Fruit fly (Drosophila melanogaster) whole organism, embryonic: ENCODE data around the gene RpS17.

Source experiments
- Bteb2 ChIP-seq: fragments of 200-800 bp; sonication (Bioruptor generic); optimal IDR thresholded peaks from 2 replicates; lab custom pipeline; 2016; ENCODE audit warnings: missing biosample characterization, missing genetic modification characterization
- CG10147 ChIP-seq: fragments of 200-800 bp; sonication (Bioruptor generic); optimal IDR thresholded peaks from 2 replicates; lab custom pipeline; 2019; ENCODE audit warnings: missing biosample characterization, mild to moderate bottlenecking, missing genetic modification characterization, moderate library complexity
- CG10543 ChIP-seq: fragments of 200-800 bp; sonication (Bioruptor generic); optimal IDR thresholded peaks from 3 replicates; lab custom pipeline; 2017; ENCODE audit warnings: missing biosample characterization, mild to moderate bottlenecking, missing genetic modification characterization, moderate library complexity
- CG11085 ChIP-seq: fragments of 200-800 bp; sonication (Bioruptor generic); IDR thresholded peaks from 2 replicates; pipeline ENCODE4 v1.3.6; 2022; ENCODE audit warnings: missing biosample characterization, missing genetic modification characterization
- CG11247 ChIP-seq: fragments of 200-800 bp; sonication (Bioruptor generic); IDR thresholded peaks from 2 replicates; pipeline ENCODE4 v1.3.6; 2022; ENCODE audit warnings: missing biosample characterization, missing genetic modification characterization
- CG11560 ChIP-seq: fragments of 200-800 bp; sonication (Bioruptor generic); IDR thresholded peaks from 3 replicates; pipeline ENCODE4 v1.3.6; 2022; ENCODE audit warnings: missing biosample characterization, missing genetic modification characterization
- CG12155 ChIP-seq: fragments of 200-800 bp; sonication (Bioruptor generic); optimal IDR thresholded peaks from 3 replicates; lab custom pipeline; 2016; ENCODE audit warnings: missing biosample characterization, missing genetic modification characterization
- CG12659 ChIP-seq: fragments of 200-800 bp; sonication (Bioruptor generic); optimal IDR thresholded peaks from 3 replicates; lab custom pipeline; 2017; ENCODE audit warnings: mild to moderate bottlenecking, missing biosample characterization, missing genetic modification reagents, missing genetic modification characterization
- CG13123 ChIP-seq: fragments of 200-800 bp; sonication (Bioruptor generic); optimal IDR thresholded peaks from 2 replicates; lab custom pipeline; 2016; ENCODE audit warnings: missing biosample characterization, missing genetic modification characterization
- CG14667 ChIP-seq: fragments of 200-800 bp; sonication (Bioruptor generic); IDR thresholded peaks from 2 replicates; pipeline ENCODE4 v1.3.6; 2022; ENCODE audit warnings: missing biosample characterization, missing genetic modification characterization
- CG15011 ChIP-seq: fragments of 200-800 bp; sonication (Bioruptor generic); optimal IDR thresholded peaks from 3 replicates; lab custom pipeline; 2018; ENCODE audit warnings: missing biosample characterization, mild to moderate bottlenecking, missing genetic modification characterization
- CG15479 ChIP-seq: fragments of 200-800 bp; sonication (Bioruptor generic); optimal IDR thresholded peaks from 3 replicates; lab custom pipeline; 2019; ENCODE audit warnings: missing biosample characterization, mild to moderate bottlenecking, missing genetic modification characterization, moderate library complexity
- CG1647 ChIP-seq: fragments of 200-800 bp; sonication (Bioruptor generic); optimal IDR thresholded peaks from 3 replicates; lab custom pipeline; 2016; ENCODE audit warnings: missing biosample characterization, missing genetic modification characterization
- CG16779 ChIP-seq: fragments of 200-800 bp; sonication (Bioruptor generic); IDR thresholded peaks from 2 replicates; pipeline ENCODE4 v1.3.6; 2022; ENCODE audit warnings: missing biosample characterization, missing genetic modification characterization
- CG16815 ChIP-seq: fragments of 200-800 bp; sonication (Bioruptor generic); optimal IDR thresholded peaks from 3 replicates; lab custom pipeline; 2017; ENCODE audit warnings: missing biosample characterization, mild to moderate bottlenecking, missing genetic modification characterization
- CG2875 ChIP-seq: fragments of 200-800 bp; sonication (Bioruptor generic); optimal IDR thresholded peaks from 2 replicates; lab custom pipeline; 2017; ENCODE audit warnings: missing biosample characterization, mild to moderate bottlenecking, missing genetic modification characterization, missing genetic modification reagents
- CG31365 ChIP-seq: fragments of 200-800 bp; sonication (Bioruptor generic); optimal IDR thresholded peaks from 2 replicates; lab custom pipeline; 2018; ENCODE audit warnings: missing biosample characterization, mild to moderate bottlenecking, missing genetic modification characterization
- CG34422 ChIP-seq: fragments of 200-800 bp; sonication (Bioruptor generic); IDR thresholded peaks from 3 replicates; pipeline ENCODE4 v1.3.6; 2022; ENCODE audit warnings: missing biosample characterization, missing genetic modification characterization
- CG42726 ChIP-seq: fragments of 200-800 bp; sonication (Bioruptor generic); IDR thresholded peaks from 2 replicates; pipeline ENCODE4 v1.3.6; 2022; ENCODE audit warnings: missing biosample characterization, missing genetic modification characterization; ENCODE audit not compliant: partially characterized antibody
- CG43689 ChIP-seq: fragments of 200-800 bp; sonication (Bioruptor generic); IDR thresholded peaks from 2 replicates; pipeline ENCODE4 v1.3.6; 2022; ENCODE audit warnings: missing biosample characterization, missing genetic modification characterization
- CG4424 ChIP-seq: fragments of 200-800 bp; sonication (Bioruptor generic); optimal IDR thresholded peaks from 3 replicates; lab custom pipeline; 2016; ENCODE audit warnings: missing biosample characterization, missing genetic modification characterization
- CG6254 ChIP-seq: fragments of 200-800 bp; sonication (Bioruptor generic); optimal IDR thresholded peaks from 3 replicates; lab custom pipeline; 2017; ENCODE audit warnings: mild to moderate bottlenecking, missing biosample characterization, missing genetic modification reagents, missing genetic modification characterization
- CG6689 ChIP-seq: fragments of 200-800 bp; sonication (Bioruptor generic); IDR thresholded peaks from 2 replicates; pipeline ENCODE4 v1.3.6; 2022; ENCODE audit warnings: missing biosample characterization, missing genetic modification characterization
- CG7556 ChIP-seq: fragments of 200-800 bp; sonication (Bioruptor generic); optimal IDR thresholded peaks from 2 replicates; lab custom pipeline; 2017; ENCODE audit warnings: missing biosample characterization, mild to moderate bottlenecking, missing genetic modification characterization
- CG8388 ChIP-seq: fragments of 200-800 bp; sonication (Bioruptor generic); optimal IDR thresholded peaks from 2 replicates; lab custom pipeline; 2019; ENCODE audit warnings: missing biosample characterization, mild to moderate bottlenecking, missing genetic modification characterization, moderate library complexity
- Chrac-16 ChIP-seq: fragments of 200-800 bp; sonication (Bioruptor generic); optimal IDR thresholded peaks from 3 replicates; lab custom pipeline; 2016; ENCODE audit warnings: missing biosample characterization, missing genetic modification characterization
- Hr39 ChIP-seq: fragments of >200 bp; optimal IDR thresholded peaks from 2 replicates; lab custom pipeline; 2017
- NC2β ChIP-seq: fragments of 200-800 bp; sonication (Bioruptor generic); optimal IDR thresholded peaks from 2 replicates; lab custom pipeline; 2016; ENCODE audit warnings: missing biosample characterization, missing genetic modification characterization
- Nf-YB ChIP-seq: fragments of 200-800 bp; sonication (Bioruptor generic); optimal IDR thresholded peaks from 3 replicates; lab custom pipeline; 2019; ENCODE audit warnings: missing biosample characterization, mild to moderate bottlenecking, missing genetic modification characterization, moderate library complexity
- Nf-YC ChIP-seq: fragments of 200-800 bp; optimal IDR thresholded peaks from 3 replicates; lab custom pipeline; 2019; ENCODE audit warnings: missing biosample characterization, mild to moderate bottlenecking, missing genetic modification characterization, moderate library complexity
- Oaz ChIP-seq: fragments of 200-800 bp; sonication (Bioruptor generic); IDR thresholded peaks from 2 replicates; pipeline ENCODE4 v1.3.6; 2022; ENCODE audit warnings: missing biosample characterization, missing genetic modification characterization
- Ssrp ChIP-seq: fragments of 200-800 bp; sonication (Bioruptor generic); optimal IDR thresholded peaks from 2 replicates; lab custom pipeline; 2018; ENCODE audit warnings: missing biosample characterization, mild to moderate bottlenecking, missing genetic modification characterization, moderate library complexity
- Tbp ChIP-seq: fragments of >200 bp; optimal IDR thresholded peaks from 2 replicates; lab custom pipeline; 2018; ENCODE audit warnings: missing biosample characterization, missing genetic modification characterization
- ap ChIP-seq: fragments of 200-800 bp; sonication (Bioruptor generic); IDR thresholded peaks from 2 replicates; pipeline ENCODE4 v1.3.6; 2022; ENCODE audit warnings: missing biosample characterization, missing genetic modification characterization
- ase ChIP-seq: fragments of 200-800 bp; sonication (Bioruptor generic); IDR thresholded peaks from 3 replicates; pipeline ENCODE4 v1.3.6; 2022; ENCODE audit warnings: missing biosample characterization, missing genetic modification characterization
- az2 ChIP-seq: fragments of 200-800 bp; sonication (Bioruptor generic); optimal IDR thresholded peaks from 3 replicates; lab custom pipeline; 2016; ENCODE audit warnings: missing biosample characterization, missing genetic modification characterization
- cas ChIP-seq: fragments of 200-800 bp; sonication (Bioruptor generic); IDR thresholded peaks from 2 replicates; pipeline ENCODE4 v1.3.6; 2022; ENCODE audit warnings: missing biosample characterization, missing genetic modification characterization
- dimm ChIP-seq: fragments of 200-800 bp; sonication (Bioruptor generic); IDR thresholded peaks from 2 replicates; pipeline ENCODE4 v1.3.6; 2022; ENCODE audit warnings: missing biosample characterization, missing genetic modification characterization
- dpn ChIP-seq, 2 experiments: fragments of 200-800 bp; sonication (Bioruptor generic); optimal IDR thresholded peaks; 3 replicates each; lab custom pipeline; 2016; ENCODE audit warnings: missing biosample characterization in 2 of 2, missing genetic modification characterization in 2 of 2
- emc ChIP-seq: fragments of 200-800 bp; sonication (Bioruptor generic); optimal IDR thresholded peaks from 2 replicates; lab custom pipeline; 2016; ENCODE audit warnings: missing biosample characterization, missing genetic modification characterization
- fd102C ChIP-seq: fragments of 200-800 bp; sonication (Bioruptor generic); optimal IDR thresholded peaks from 2 replicates; lab custom pipeline; 2018; ENCODE audit warnings: missing biosample characterization, mild to moderate bottlenecking, missing genetic modification characterization, moderate library complexity
- fu2 ChIP-seq: fragments of 200-800 bp; sonication (Bioruptor generic); optimal IDR thresholded peaks from 2 replicates; lab custom pipeline; 2016; ENCODE audit warnings: missing biosample characterization, missing genetic modification characterization
- insv ChIP-seq, 2 experiments: fragments of 200-800 bp; sonication (Bioruptor generic); optimal IDR thresholded peaks; 3 replicates each; lab custom pipeline; 2016 to 2018; ENCODE audit warnings: missing biosample characterization in 2 of 2, missing genetic modification characterization in 2 of 2
- kay ChIP-seq: fragments of 200-800 bp; sonication (Bioruptor generic); optimal IDR thresholded peaks from 2 replicates; lab custom pipeline; 2016; ENCODE audit warnings: missing biosample characterization, missing genetic modification characterization
- p53 ChIP-seq: fragments of 200-800 bp; sonication (Bioruptor generic); optimal IDR thresholded peaks from 2 replicates; lab custom pipeline; 2016; ENCODE audit warnings: missing biosample characterization, missing genetic modification characterization
- scrt ChIP-seq: fragments of 200-800 bp; sonication (Bioruptor generic); optimal IDR thresholded peaks from 2 replicates; lab custom pipeline; 2018; ENCODE audit warnings: missing biosample characterization, mild to moderate bottlenecking, missing genetic modification characterization, moderate library complexity
- ssp ChIP-seq: fragments of 200-800 bp; sonication (Bioruptor generic); IDR thresholded peaks from 2 replicates; pipeline ENCODE4 v1.3.6; 2022; ENCODE audit warnings: missing biosample characterization, missing genetic modification characterization
- tio ChIP-seq: fragments of 200-800 bp; sonication (Bioruptor generic); optimal IDR thresholded peaks from 2 replicates; lab custom pipeline; 2017; ENCODE audit warnings: missing biosample characterization, missing genetic modification characterization, inconsistent platforms
- usp ChIP-seq: fragments of >200 bp; optimal IDR thresholded peaks from 2 replicates; lab custom pipeline; 2017; ENCODE audit warnings: missing biosample characterization, missing genetic modification characterization
- vvl ChIP-seq: fragments of 200-800 bp; sonication (Bioruptor generic); IDR thresholded peaks from 2 replicates; pipeline ENCODE4 v1.3.6; 2022; ENCODE audit warnings: missing biosample characterization, missing genetic modification characterization

RpS17 gene

DNA sequence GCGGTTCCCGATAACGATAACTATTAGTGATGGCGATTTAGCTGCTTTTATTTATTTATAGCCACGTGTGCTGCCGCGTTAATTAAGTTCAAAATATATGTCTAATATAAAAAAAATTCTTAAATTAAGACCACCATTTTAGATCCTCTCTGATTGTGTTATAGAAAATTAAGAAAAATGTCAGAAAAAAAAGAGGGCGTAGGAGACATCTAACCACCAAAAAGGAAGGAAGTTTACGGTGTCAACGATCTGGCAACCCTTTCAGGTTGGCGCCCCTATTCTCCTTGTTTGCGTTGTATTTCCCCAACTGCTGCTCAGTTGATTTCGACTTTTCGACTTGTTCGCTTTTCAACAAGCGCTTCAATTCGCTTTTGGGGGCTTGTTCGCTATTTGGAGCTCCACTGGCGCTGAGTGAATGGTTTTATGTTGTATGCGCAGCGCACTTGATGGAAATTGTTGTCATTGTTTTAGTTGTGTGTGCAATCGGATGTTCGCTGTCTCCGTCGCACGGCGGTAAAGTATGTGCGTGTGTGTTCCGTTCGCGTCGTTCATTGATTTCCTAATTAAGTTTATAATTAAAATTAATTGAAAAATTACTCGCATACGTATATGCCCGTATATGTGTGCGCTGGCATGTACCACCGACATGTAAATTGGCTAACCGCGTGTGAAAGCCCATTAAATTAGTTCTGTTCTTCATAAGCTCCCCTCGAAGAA lies 31.3 kb upstream of the RpS17 start, which contains the start of the genes CG3434 and CG44838 (continued):
- TF ChIP-seq CG43689 (GFP tag; lab: Robert Waterston, UW) (no peak), CG1647 (GFP tag; lab: Kevin White, UChicago) (peak; percentile 67), p53 (GFP tag; lab: Kevin White, UChicago) (peak; percentile 39), Ssrp (tag; lab: Kevin White, UChicago) (peak; percentile 75), ssp (GFP tag; lab: Robert Waterston, UW) (peak; percentile 82), Hr39 (no peak), CG42726 (GFP tag; lab: Robert Waterston, UW) (no peak), CG14667 (GFP tag; lab: Robert Waterston, UW) (peak; percentile 47; the same call in 1 of the 2 replicates), dpn (GFP tag; optimal IDR thresholded peaks at IDR 0.05; lab: Kevin White, UChicago) (peak; percentile 74 to 84), CG11247 (GFP tag; lab: Robert Waterston, UW) (peak; percentile 62; the same call in 1 of the 2 replicates), ap (GFP tag; lab: Robert Waterston, UW) (peak; percentile 35; the same call in 1 of the 2 replicates), CG8388 (GFP tag; lab: Kevin White, UChicago) (peak; percentile 75), CG12659 (peak; percentile 90), CG15479 (GFP tag; lab: Kevin White, UChicago) (peak; percentile 19), kay (GFP tag; lab: Kevin White, UChicago) (peak; percentile 61), CG31365 (tag; lab: Kevin White, UChicago) (no peak), Chrac-16 (GFP tag; lab: Kevin White, UChicago) (peak; percentile 84), CG2875 (GFP tag; lab: Kevin White, UChicago) (peak; percentile 45), Nf-YB (GFP tag; lab: Kevin White, UChicago) (peak; percentile 72), insv (GFP tag; optimal IDR thresholded peaks at IDR 0.05; lab: Kevin White, UChicago) (peak in 1 of 2 experiments; percentile 61), CG6254 (GFP tag; lab: Kevin White, UChicago) (peak; percentile 40), Oaz (GFP tag; lab: Robert Waterston, UW) (no peak), CG11560 (no peak; the same call in 2 of the 3 replicates), CG6689 (GFP tag; lab: Robert Waterston, UW) (peak; percentile 73), CG13123 (GFP tag; lab: Kevin White, UChicago) (peak; percentile 74), CG11085 (GFP tag; lab: Robert Waterston, UW) (peak; percentile 62; the same call in 1 of the 2 replicates), Nf-YC (tag; lab: Kevin White, UChicago) (peak; percentile 85), emc (no peak), Bteb2 (GFP tag; lab: Kevin White, UChicago) (peak; percentile 72), CG15011 (GFP tag; lab: Kevin White, UChicago) (peak; percentile 54), CG34422 (GFP tag; lab: Robert Waterston, UW) (peak; percentile 42; the same call in 1 of the 3 replicates), usp (GFP tag; lab: Kevin White, UChicago) (no peak), CG10147 (GFP tag; lab: Kevin White, UChicago) (peak; percentile 83), fd102C (GFP tag; lab: Kevin White, UChicago) (peak; percentile 31), CG4424 (GFP tag; lab: Kevin White, UChicago) (peak; percentile 84), CG12155 (GFP tag; lab: Kevin White, UChicago) (peak; percentile 86), fu2 (peak; percentile 39), NC2β (GFP tag; lab: Kevin White, UChicago) (peak; percentile 73), CG16779 (no peak), vvl (GFP tag; lab: Robert Waterston, UW) (peak; percentile 88), scrt (GFP tag; lab: Kevin White, UChicago) (peak; percentile 75), az2 (peak; percentile 78), cas (GFP tag; lab: Robert Waterston, UW) (0 out of 2 replicates have a peak, but pooled peaks have one; percentile 65), CG7556 (GFP tag; lab: Kevin White, UChicago) (peak; percentile 72), Tbp (no peak), CG10543 (GFP tag; lab: Kevin White, UChicago) (peak; percentile 91), CG16815 (GFP tag; lab: Kevin White, UChicago) (peak; percentile 64), ase (GFP tag; lab: Robert Waterston, UW) (peak; percentile 73), dimm (GFP tag; lab: Robert Waterston, UW) (no peak), tio (GFP tag; lab: Kevin White, UChicago) (peak; percentile 70)
